Fruit fly (Drosophila melanogaster) whole organism, adult: ENCODE data around the gene CG14635.

ENCODE experiments used
- CG11617 ChIP-seq: fragments of 200-800 bp; sonication (Bioruptor generic); optimal IDR thresholded peaks from 2 replicates; lab custom pipeline; 2017; ENCODE audit warnings: mild to moderate bottlenecking, missing biosample characterization, missing genetic modification reagents, missing genetic modification characterization
- CG12768 ChIP-seq: fragments of 200-800 bp; sonication (Bioruptor generic); optimal IDR thresholded peaks from 2 replicates; lab custom pipeline; 2017; ENCODE audit warnings: missing biosample characterization, missing genetic modification characterization, mild to moderate bottlenecking, moderate library complexity, missing genetic modification reagents
- CG14711 ChIP-seq: fragments of 200-800 bp; sonication (Bioruptor generic); optimal IDR thresholded peaks from 2 replicates; lab custom pipeline; 2018; ENCODE audit warnings: missing biosample characterization, mild to moderate bottlenecking, missing genetic modification characterization, moderate library complexity
- CG1620 ChIP-seq: fragments of 200-800 bp; sonication (Bioruptor generic); optimal IDR thresholded peaks from 2 replicates; lab custom pipeline; 2016; ENCODE audit warnings: missing biosample characterization, missing genetic modification characterization
- CG33017 ChIP-seq: fragments of 200-800 bp; sonication (Bioruptor generic); optimal IDR thresholded peaks from 2 replicates; lab custom pipeline; 2018; ENCODE audit warnings: missing biosample characterization, mild to moderate bottlenecking, missing genetic modification characterization, moderate library complexity
- CG5204 ChIP-seq: fragments of 200-800 bp; sonication (Bioruptor generic); optimal IDR thresholded peaks from 2 replicates; lab custom pipeline; 2016; ENCODE audit warnings: missing biosample characterization, missing genetic modification characterization
- CG7045 ChIP-seq: fragments of 200-800 bp; sonication (Bioruptor generic); optimal IDR thresholded peaks from 2 replicates; lab custom pipeline; 2017; ENCODE audit warnings: missing biosample characterization, mild to moderate bottlenecking, missing genetic modification characterization
- CG7101 ChIP-seq: fragments of 200-800 bp; sonication (Bioruptor generic); optimal IDR thresholded peaks from 2 replicates; lab custom pipeline; 2018; ENCODE audit warnings: missing biosample characterization, mild to moderate bottlenecking, missing genetic modification characterization, moderate library complexity
- Clk ChIP-seq: fragments of 200-800 bp; sonication (Bioruptor generic); optimal IDR thresholded peaks from 2 replicates; lab custom pipeline; 2017; ENCODE audit warnings: missing biosample characterization, missing genetic modification characterization
- Crg-1 ChIP-seq: fragments of 200-800 bp; sonication (Bioruptor generic); optimal IDR thresholded peaks from 2 replicates; lab custom pipeline; 2016; ENCODE audit warnings: missing biosample characterization, missing genetic modification characterization
- Hr96 ChIP-seq: fragments of 200-800 bp; sonication (Bioruptor generic); optimal IDR thresholded peaks from 2 replicates; lab custom pipeline; 2016; ENCODE audit warnings: missing biosample characterization, missing genetic modification characterization
- Mnt ChIP-seq: fragments of 200-800 bp; sonication (Bioruptor generic); optimal IDR thresholded peaks from 2 replicates; lab custom pipeline; 2016; ENCODE audit warnings: missing biosample characterization, mild to moderate bottlenecking, missing genetic modification characterization
- bab1 ChIP-seq: fragments of 200-800 bp; sonication (Bioruptor generic); optimal IDR thresholded peaks from 3 replicates; lab custom pipeline; 2019; ENCODE audit warnings: missing biosample characterization, mild to moderate bottlenecking, missing genetic modification characterization, moderate library complexity
- cic ChIP-seq: fragments of 200-800 bp; sonication (Bioruptor generic); optimal IDR thresholded peaks from 2 replicates; lab custom pipeline; 2017; ENCODE audit warnings: missing biosample characterization, mild to moderate bottlenecking, missing genetic modification characterization, moderate library complexity
- cnc ChIP-seq, 2 experiments: fragments of >200 bp; optimal IDR thresholded peaks; 2 replicates each; lab custom pipeline; 2017
- kay ChIP-seq: fragments of 200-800 bp; sonication (Bioruptor generic); peaks from one replicate; lab custom pipeline; 2016; ENCODE audit warnings: missing biosample characterization, missing genetic modification characterization, borderline replicate concordance
- ovo ChIP-seq: fragments of 200-800 bp; sonication (Bioruptor generic); optimal IDR thresholded peaks from 2 replicates; lab custom pipeline; 2016; ENCODE audit warnings: missing biosample characterization, missing genetic modification characterization
- pad ChIP-seq: fragments of 200-800 bp; sonication (Bioruptor generic); optimal IDR thresholded peaks from 3 replicates; lab custom pipeline; 2017; ENCODE audit warnings: missing biosample characterization, missing genetic modification characterization, mild to moderate bottlenecking, moderate library complexity, missing genetic modification reagents
- tj ChIP-seq: fragments of 200-800 bp; sonication (Bioruptor generic); optimal IDR thresholded peaks from 3 replicates; lab custom pipeline; 2017; ENCODE audit warnings: missing biosample characterization, mild to moderate bottlenecking, missing genetic modification characterization, moderate library complexity
- toe ChIP-seq: fragments of 200-800 bp; sonication (Bioruptor generic); optimal IDR thresholded peaks from 2 replicates; lab custom pipeline; 2016; ENCODE audit warnings: missing biosample characterization, missing genetic modification characterization

Gene CG14635

dm6 chrX:844523-844922 is at the start of gene CG14635:
Gene CG14635 (plus strand): TSS chrX:844823.
- TF ChIP-seq tj (no peak), Hr96 (no peak), cic (GFP tag; lab: Kevin White, UChicago) (no peak), CG5204 (GFP tag; lab: Kevin White, UChicago) (no peak), kay (GFP tag; lab: Kevin White, UChicago) (no peak), pad (no peak), ovo (GFP tag; lab: Kevin White, UChicago) (no peak)

- TF ChIP-seq Mnt (peak; percentile 95), bab1 (GFP tag; lab: Kevin White, UChicago) (peak; percentile 84), ovo (GFP tag; lab: Kevin White, UChicago) (peak; percentile 99), CG7101 (tag; lab: Kevin White, UChicago) (peak; percentile 34), cic (GFP tag; lab: Kevin White, UChicago) (peak; percentile 51), CG1620 (GFP tag; lab: Kevin White, UChicago) (peak; percentile 55), cnc (optimal IDR thresholded peaks at IDR 0.05; lab: Kevin White, UChicago) (no peak), CG5204 (GFP tag; lab: Kevin White, UChicago) (no peak), pad (peak; percentile 92), Crg-1 (GFP tag; lab: Kevin White, UChicago) (peak; percentile 48), toe (no peak), tj (peak; percentile 51), CG14711 (tag; lab: Kevin White, UChicago) (peak; percentile 35)
Observed at dm6 chrX:796397-796989, 48.1 kb upstream of the CG14635 start.

DNA sequence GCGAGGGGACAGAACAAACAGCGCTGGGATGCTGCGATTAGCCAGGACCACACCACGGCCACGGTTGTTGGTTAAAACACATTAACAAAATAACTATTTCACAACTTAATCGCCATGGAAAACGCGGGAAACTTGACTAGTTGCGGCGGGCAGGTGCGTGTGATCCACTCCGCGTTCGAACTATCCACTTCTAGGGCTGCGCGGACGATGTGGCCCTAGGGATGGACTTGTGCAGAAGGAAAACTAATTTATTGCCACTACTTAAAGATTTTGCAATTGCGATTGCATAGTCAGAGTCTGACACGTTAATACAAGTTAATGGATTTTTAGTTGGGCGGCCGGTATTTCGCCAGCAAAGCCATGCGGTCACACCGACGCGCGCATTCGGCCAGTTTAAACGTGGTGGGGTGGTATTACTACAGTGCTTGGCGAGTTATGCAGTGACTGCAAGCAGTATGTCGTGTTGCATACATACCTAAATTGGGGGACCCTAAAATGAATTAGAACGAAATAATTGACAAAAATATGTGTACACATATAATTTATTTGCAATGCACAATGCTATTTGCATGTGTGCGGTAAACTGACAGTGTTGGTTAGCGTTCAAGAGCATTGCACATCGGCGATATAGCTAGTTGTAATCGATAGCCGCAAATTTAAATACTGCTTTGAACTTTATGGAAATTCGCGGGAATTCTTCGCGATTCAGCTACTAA is 43.3 kb upstream of the CG14635 start, which contains the start of gene Rbf:
Gene Rbf, minus strand, starts transcription at position 323 of the 716 bp plus-strand sequence.
- TF ChIP-seq Clk = no peak
- TF ChIP-seq CG1620 (GFP tag; lab: Kevin White, UChicago) = peak; percentile 63
- peak; percentile 63 for TF ChIP-seq Crg-1 (GFP tag; lab: Kevin White, UChicago)
- no peak for TF ChIP-seq tj
- no peak for TF ChIP-seq CG12768
- no peak for TF ChIP-seq CG11617
- peak; percentile 27 for TF ChIP-seq toe
- no peak for TF ChIP-seq CG14711 (tag; lab: Kevin White, UChicago)
- TF ChIP-seq CG7101 (tag; lab: Kevin White, UChicago) = no peak
- TF ChIP-seq kay (GFP tag; lab: Kevin White, UChicago) = no peak
- TF ChIP-seq ovo (GFP tag; lab: Kevin White, UChicago) = no peak
- TF ChIP-seq CG5204 (GFP tag; lab: Kevin White, UChicago) = no peak
- TF ChIP-seq pad = peak; percentile 48
- no peak for TF ChIP-seq cic (GFP tag; lab: Kevin White, UChicago)
- TF ChIP-seq Mnt = peak; percentile 51
- TF ChIP-seq cnc (optimal IDR thresholded peaks at IDR 0.05; lab: Kevin White, UChicago) = no peak
- TF ChIP-seq Hr96 = peak; percentile 41
- TF ChIP-seq CG7045 = no peak
- no peak for TF ChIP-seq bab1 (GFP tag; lab: Kevin White, UChicago)
- no peak for TF ChIP-seq CG33017 (tag; lab: Kevin White, UChicago)

dm6 chrX:803370-803769 is 41.3 kb upstream of the CG14635 start, which contains the start of gene CG13359:
Gene CG13359 (minus strand): TSS chrX:803470.
- TF ChIP-seq Mnt = no peak
- no peak for TF ChIP-seq CG1620 (GFP tag; lab: Kevin White, UChicago)
- TF ChIP-seq CG7045 = no peak
- no peak for TF ChIP-seq ovo (GFP tag; lab: Kevin White, UChicago)
- TF ChIP-seq CG5204 (GFP tag; lab: Kevin White, UChicago) = no peak
- no peak for TF ChIP-seq cnc (optimal IDR thresholded peaks at IDR 0.05; lab: Kevin White, UChicago)
- no peak for TF ChIP-seq kay (GFP tag; lab: Kevin White, UChicago)

dm6 chrX:804821-805220 is 39.8 kb upstream of the CG14635 start, which contains the start of gene CG13358:
Gene CG13358 (minus strand): TSS chrX:804921.
- TF ChIP-seq CG7101 (tag; lab: Kevin White, UChicago) = no peak
- no peak for TF ChIP-seq CG1620 (GFP tag; lab: Kevin White, UChicago)
- no peak for TF ChIP-seq cic (GFP tag; lab: Kevin White, UChicago)
- TF ChIP-seq kay (GFP tag; lab: Kevin White, UChicago) = no peak
- no peak for TF ChIP-seq tj
- TF ChIP-seq CG33017 (tag; lab: Kevin White, UChicago) = no peak
- no peak for TF ChIP-seq CG12768
- no peak for TF ChIP-seq bab1 (GFP tag; lab: Kevin White, UChicago)
- TF ChIP-seq CG7045 = no peak
- TF ChIP-seq CG14711 (tag; lab: Kevin White, UChicago) = no peak
- TF ChIP-seq CG5204 (GFP tag; lab: Kevin White, UChicago) = no peak
- TF ChIP-seq ovo (GFP tag; lab: Kevin White, UChicago) = no peak
- no peak for TF ChIP-seq pad
- TF ChIP-seq toe = no peak
- no peak for TF ChIP-seq CG11617
- TF ChIP-seq Mnt = no peak

DNA sequence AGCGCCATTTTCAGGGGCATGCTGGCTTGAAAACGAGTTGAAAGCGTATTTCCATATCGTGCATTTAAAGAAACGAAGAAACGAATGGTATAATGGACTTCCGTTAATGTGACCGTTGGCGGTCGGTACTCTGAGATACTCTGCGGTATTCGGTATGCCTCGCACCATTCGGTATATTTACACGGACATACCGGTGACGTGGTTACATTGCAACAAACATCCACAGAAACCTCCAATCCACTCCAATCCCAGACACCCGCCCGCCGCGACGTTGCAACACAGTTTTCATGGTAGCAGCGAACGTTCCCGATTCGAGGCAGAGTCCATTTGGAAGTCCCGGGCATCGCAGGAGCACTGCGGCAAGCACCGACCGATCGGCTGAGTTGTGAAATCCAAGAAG is 38.7 kb upstream of the CG14635 start, which contains the start of gene Sec22:
Gene Sec22, plus strand, starts transcription at position 170 of the 400 bp plus-strand sequence.
- TF ChIP-seq pad = peak; percentile 3
- TF ChIP-seq CG12768 = no peak
- TF ChIP-seq CG33017 (tag; lab: Kevin White, UChicago) = no peak
- TF ChIP-seq tj = no peak
- no peak for TF ChIP-seq cnc (optimal IDR thresholded peaks at IDR 0.05; lab: Kevin White, UChicago)
- no peak for TF ChIP-seq CG7045
- no peak for TF ChIP-seq CG5204 (GFP tag; lab: Kevin White, UChicago)
- no peak for TF ChIP-seq CG11617
- no peak for TF ChIP-seq Mnt
- no peak for TF ChIP-seq Clk
- TF ChIP-seq cic (GFP tag; lab: Kevin White, UChicago) = no peak
- TF ChIP-seq CG14711 (tag; lab: Kevin White, UChicago) = no peak
- TF ChIP-seq ovo (GFP tag; lab: Kevin White, UChicago) = no peak
- no peak for TF ChIP-seq toe
- no peak for TF ChIP-seq Hr96
- TF ChIP-seq Crg-1 (GFP tag; lab: Kevin White, UChicago) = no peak
- TF ChIP-seq CG7101 (tag; lab: Kevin White, UChicago) = peak; percentile 2
- peak; percentile 4 for TF ChIP-seq CG1620 (GFP tag; lab: Kevin White, UChicago)
- TF ChIP-seq bab1 (GFP tag; lab: Kevin White, UChicago) = peak; percentile 54
- no peak for TF ChIP-seq kay (GFP tag; lab: Kevin White, UChicago)
